Fruit fly (Drosophila melanogaster) whole organism, adult: ENCODE data around the gene CG6144.

Experiments used
- CG11617 ChIP-seq: fragments of 200-800 bp; sonication (Bioruptor generic); optimal IDR thresholded peaks from 2 replicates; lab custom pipeline; 2017; ENCODE audit warnings: mild to moderate bottlenecking, missing biosample characterization, missing genetic modification reagents, missing genetic modification characterization
- CG1620 ChIP-seq: fragments of 200-800 bp; sonication (Bioruptor generic); optimal IDR thresholded peaks from 2 replicates; lab custom pipeline; 2016; ENCODE audit warnings: missing biosample characterization, missing genetic modification characterization
- CG33017 ChIP-seq: fragments of 200-800 bp; sonication (Bioruptor generic); optimal IDR thresholded peaks from 2 replicates; lab custom pipeline; 2018; ENCODE audit warnings: missing biosample characterization, mild to moderate bottlenecking, missing genetic modification characterization, moderate library complexity
- CG5204 ChIP-seq: fragments of 200-800 bp; sonication (Bioruptor generic); optimal IDR thresholded peaks from 2 replicates; lab custom pipeline; 2016; ENCODE audit warnings: missing biosample characterization, missing genetic modification characterization
- CG7101 ChIP-seq: fragments of 200-800 bp; sonication (Bioruptor generic); optimal IDR thresholded peaks from 2 replicates; lab custom pipeline; 2018; ENCODE audit warnings: missing biosample characterization, mild to moderate bottlenecking, missing genetic modification characterization, moderate library complexity
- Crg-1 ChIP-seq: fragments of 200-800 bp; sonication (Bioruptor generic); optimal IDR thresholded peaks from 2 replicates; lab custom pipeline; 2016; ENCODE audit warnings: missing biosample characterization, missing genetic modification characterization
- Hr96 ChIP-seq: fragments of 200-800 bp; sonication (Bioruptor generic); optimal IDR thresholded peaks from 2 replicates; lab custom pipeline; 2016; ENCODE audit warnings: missing biosample characterization, missing genetic modification characterization
- Mnt ChIP-seq: fragments of 200-800 bp; sonication (Bioruptor generic); optimal IDR thresholded peaks from 2 replicates; lab custom pipeline; 2016; ENCODE audit warnings: missing biosample characterization, mild to moderate bottlenecking, missing genetic modification characterization
- bab1 ChIP-seq: fragments of 200-800 bp; sonication (Bioruptor generic); optimal IDR thresholded peaks from 3 replicates; lab custom pipeline; 2019; ENCODE audit warnings: missing biosample characterization, mild to moderate bottlenecking, missing genetic modification characterization, moderate library complexity
- cic ChIP-seq: fragments of 200-800 bp; sonication (Bioruptor generic); optimal IDR thresholded peaks from 2 replicates; lab custom pipeline; 2017; ENCODE audit warnings: missing biosample characterization, mild to moderate bottlenecking, missing genetic modification characterization, moderate library complexity
- kay ChIP-seq: fragments of 200-800 bp; sonication (Bioruptor generic); peaks from one replicate; lab custom pipeline; 2016; ENCODE audit warnings: missing biosample characterization, missing genetic modification characterization, borderline replicate concordance
- pad ChIP-seq: fragments of 200-800 bp; sonication (Bioruptor generic); optimal IDR thresholded peaks from 3 replicates; lab custom pipeline; 2017; ENCODE audit warnings: missing biosample characterization, missing genetic modification characterization, mild to moderate bottlenecking, moderate library complexity, missing genetic modification reagents
- tj ChIP-seq: fragments of 200-800 bp; sonication (Bioruptor generic); optimal IDR thresholded peaks from 3 replicates; lab custom pipeline; 2017; ENCODE audit warnings: missing biosample characterization, mild to moderate bottlenecking, missing genetic modification characterization, moderate library complexity
- toe ChIP-seq: fragments of 200-800 bp; sonication (Bioruptor generic); optimal IDR thresholded peaks from 2 replicates; lab custom pipeline; 2016; ENCODE audit warnings: missing biosample characterization, missing genetic modification characterization

- no peak for TF ChIP-seq Crg-1 (GFP tag; lab: Kevin White, UChicago)
- no peak for TF ChIP-seq CG5204 (GFP tag; lab: Kevin White, UChicago)
- no peak for TF ChIP-seq Mnt (GFP tag; lab: Kevin White, UChicago)
- TF ChIP-seq CG33017 (tag; lab: Kevin White, UChicago) = no peak
- TF ChIP-seq kay (GFP tag; lab: Kevin White, UChicago) = peak; percentile 67
- TF ChIP-seq CG11617 (GFP tag; lab: Kevin White, UChicago) = no peak
- TF ChIP-seq pad (GFP tag; lab: Kevin White, UChicago) = no peak
- TF ChIP-seq CG7101 (tag; lab: Kevin White, UChicago) = no peak
- no peak for TF ChIP-seq tj
- TF ChIP-seq toe (GFP tag; lab: Kevin White, UChicago) = no peak
- no peak for TF ChIP-seq CG1620
- no peak for TF ChIP-seq cic (GFP tag; lab: Kevin White, UChicago)
- TF ChIP-seq Hr96 (GFP tag; lab: Kevin White, UChicago) = no peak
- no peak for TF ChIP-seq bab1 (GFP tag; lab: Kevin White, UChicago)
These were observed 16.2 kb upstream of the CG6144 start for dm6 chr2L:10472257-10472656.
